Fruit fly (Drosophila melanogaster) whole organism, embryonic: ENCODE data around the gene CG13117.

ENCODE experiments used
- Abd-B ChIP-seq: fragments of 200-800 bp; sonication (Bioruptor generic); optimal IDR thresholded peaks from 2 replicates; lab custom pipeline; 2018; ENCODE audit warnings: missing biosample characterization, mild to moderate bottlenecking, missing genetic modification characterization, moderate library complexity
- Aef1 ChIP-seq: fragments of 200-800 bp; sonication (Bioruptor generic); IDR thresholded peaks from 3 replicates; pipeline ENCODE4 v1.3.6; 2022; ENCODE audit warnings: missing biosample characterization, missing genetic modification characterization
- CG12104 ChIP-seq: fragments of 200-800 bp; sonication (Bioruptor generic); optimal IDR thresholded peaks from 3 replicates; lab custom pipeline; 2016; ENCODE audit warnings: missing biosample characterization, missing genetic modification characterization
- CG12236 ChIP-seq: fragments of 200-800 bp; sonication (Bioruptor generic); optimal IDR thresholded peaks from 2 replicates; lab custom pipeline; 2016; ENCODE audit warnings: missing biosample characterization, missing genetic modification characterization
- CG12769 ChIP-seq: fragments of 200-800 bp; sonication (Bioruptor generic); optimal IDR thresholded peaks from 2 replicates; lab custom pipeline; 2019; ENCODE audit warnings: missing biosample characterization, mild to moderate bottlenecking, missing genetic modification characterization, moderate library complexity
- CG13624 ChIP-seq: fragments of 200-800 bp; sonication (Bioruptor generic); optimal IDR thresholded peaks from 2 replicates; lab custom pipeline; 2016; ENCODE audit warnings: missing biosample characterization, missing genetic modification characterization
- CG1602 ChIP-seq: fragments of 200-800 bp; sonication (Bioruptor generic); optimal IDR thresholded peaks from 3 replicates; lab custom pipeline; 2016; ENCODE audit warnings: missing biosample characterization, missing genetic modification characterization
- CG1647 ChIP-seq: fragments of 200-800 bp; sonication (Bioruptor generic); optimal IDR thresholded peaks from 3 replicates; lab custom pipeline; 2016; ENCODE audit warnings: missing biosample characterization, missing genetic modification characterization
- CG17829 ChIP-seq: fragments of 200-800 bp; optimal IDR thresholded peaks from 2 replicates; lab custom pipeline; 2019; ENCODE audit warnings: missing biosample characterization, mild to moderate bottlenecking, missing genetic modification characterization, moderate library complexity
- CG18011 ChIP-seq: fragments of 200-800 bp; sonication (Bioruptor generic); optimal IDR thresholded peaks from 2 replicates; lab custom pipeline; 2017; ENCODE audit warnings: missing biosample characterization, missing genetic modification characterization, mild to moderate bottlenecking, moderate library complexity, missing genotype
- CG2116 ChIP-seq: fragments of 200-800 bp; sonication (Bioruptor generic); optimal IDR thresholded peaks from 3 replicates; lab custom pipeline; 2018; ENCODE audit warnings: missing biosample characterization, mild to moderate bottlenecking, missing genetic modification characterization
- CG3163 ChIP-seq: fragments of 200-800 bp; sonication (Bioruptor generic); optimal IDR thresholded peaks from 3 replicates; lab custom pipeline; 2016; ENCODE audit warnings: missing biosample characterization, missing genetic modification characterization
- CG32772 ChIP-seq: fragments of 200-800 bp; sonication (Bioruptor generic); IDR thresholded peaks from 2 replicates; pipeline ENCODE4 v1.3.6; 2022; ENCODE audit warnings: missing biosample characterization, missing genetic modification characterization
- CG5953 ChIP-seq: fragments of 200-800 bp; sonication (Bioruptor generic); IDR thresholded peaks from 2 replicates; pipeline ENCODE4 v1.3.6; 2022; ENCODE audit warnings: missing biosample characterization, missing genetic modification characterization
- CG8765 ChIP-seq: fragments of 200-800 bp; sonication (Bioruptor generic); IDR thresholded peaks from 2 replicates; pipeline ENCODE4 v1.3.6; 2022; ENCODE audit warnings: missing biosample characterization, missing genetic modification characterization
- CG9215 ChIP-seq: fragments of 200-800 bp; sonication (Bioruptor generic); IDR thresholded peaks from 2 replicates; pipeline ENCODE4 v1.3.6; 2022; ENCODE audit warnings: missing biosample characterization, missing genetic modification characterization
- CG9876 ChIP-seq: fragments of 200-800 bp; sonication (Bioruptor generic); optimal IDR thresholded peaks from 2 replicates; lab custom pipeline; 2016; ENCODE audit warnings: missing biosample characterization, missing genetic modification characterization
- CkIIα-i1 ChIP-seq: fragments of 200-800 bp; sonication (Bioruptor generic); IDR thresholded peaks from 2 replicates; pipeline ENCODE4 v1.3.6; 2022; ENCODE audit warnings: missing biosample characterization, missing genetic modification characterization
- D ChIP-seq, 2 experiments: fragments of 200-800 bp in 1 of 2; fragments of >200 bp in 1 of 2; sonication (Bioruptor generic) in 1 of 2; optimal IDR thresholded peaks; 2 replicates in 1 of 2; 3 replicates in 1 of 2; lab custom pipeline; 2017; ENCODE audit warnings: mild to moderate bottlenecking in 1 of 2, missing biosample characterization in 1 of 2, missing genetic modification characterization in 1 of 2, missing genetic modification reagents in 1 of 2
- D19A ChIP-seq: fragments of 200-800 bp; optimal IDR thresholded peaks from 3 replicates; lab custom pipeline; 2019; ENCODE audit warnings: missing biosample characterization, mild to moderate bottlenecking, missing genetic modification characterization, moderate library complexity
- D19B ChIP-seq: fragments of 200-800 bp; sonication (Bioruptor generic); optimal IDR thresholded peaks from 2 replicates; lab custom pipeline; 2017; ENCODE audit warnings: missing biosample characterization, mild to moderate bottlenecking, missing genetic modification characterization
- Dbx ChIP-seq: fragments of 200-800 bp; sonication (Bioruptor generic); IDR thresholded peaks from 3 replicates; pipeline ENCODE4 v1.3.6; 2022; ENCODE audit warnings: missing biosample characterization, missing genetic modification characterization
- Deaf1 ChIP-seq: fragments of 200-800 bp; optimal IDR thresholded peaks from 3 replicates; lab custom pipeline; 2019; ENCODE audit warnings: missing biosample characterization, mild to moderate bottlenecking, missing genetic modification characterization, moderate library complexity
- ERR ChIP-seq: fragments of 200-800 bp; sonication (Bioruptor generic); optimal IDR thresholded peaks from 2 replicates; lab custom pipeline; 2016; ENCODE audit warnings: missing biosample characterization, missing genetic modification characterization
- Fer1 ChIP-seq: fragments of 200-800 bp; sonication (Bioruptor generic); optimal IDR thresholded peaks from 2 replicates; lab custom pipeline; 2017; ENCODE audit warnings: missing biosample characterization, mild to moderate bottlenecking, missing genetic modification characterization
- Lpt ChIP-seq: fragments of >200 bp; optimal IDR thresholded peaks from 2 replicates; lab custom pipeline; 2018; ENCODE audit warnings: missing biosample characterization, missing genetic modification characterization
- Myb ChIP-seq: fragments of 200-800 bp; sonication (Bioruptor generic); optimal IDR thresholded peaks from 2 replicates; lab custom pipeline; 2016; ENCODE audit warnings: missing biosample characterization, missing genetic modification characterization
- NC2α ChIP-seq: fragments of 200-800 bp; sonication (Bioruptor generic); optimal IDR thresholded peaks from 2 replicates; lab custom pipeline; 2016; ENCODE audit warnings: missing biosample characterization, missing genetic modification characterization
- NFAT ChIP-seq: fragments of 200-800 bp; sonication (Bioruptor generic); IDR thresholded peaks from 2 replicates; pipeline ENCODE4 v1.3.6; 2022; ENCODE audit warnings: missing biosample characterization, missing genetic modification characterization
- PHDP ChIP-seq: fragments of 200-800 bp; sonication (Bioruptor generic); optimal IDR thresholded peaks from 3 replicates; lab custom pipeline; 2018; ENCODE audit warnings: missing biosample characterization, mild to moderate bottlenecking, missing genetic modification characterization, moderate library complexity
- Rfx ChIP-seq: fragments of 200-800 bp; sonication (Bioruptor generic); IDR thresholded peaks from 2 replicates; pipeline ENCODE4 v1.3.6; 2022; ENCODE audit warnings: missing biosample characterization, missing genetic modification characterization
- Ssrp ChIP-seq: fragments of 200-800 bp; sonication (Bioruptor generic); optimal IDR thresholded peaks from 2 replicates; lab custom pipeline; 2018; ENCODE audit warnings: missing biosample characterization, mild to moderate bottlenecking, missing genetic modification characterization, moderate library complexity
- Trl ChIP-seq, 3 experiments: fragments of >200 bp in 2 of 3; fragments of 200-800 bp in 1 of 3; sonication (Bioruptor generic) in 1 of 3; optimal IDR thresholded peaks; 2 replicates in 1 of 3; 3 replicates in 2 of 3; lab custom pipeline; 2016 to 2017; ENCODE audit warnings: missing biosample characterization in 1 of 3, missing genetic modification characterization in 1 of 3
- YL-1 ChIP-seq: fragments of 200-800 bp; sonication (Bioruptor generic); optimal IDR thresholded peaks from 3 replicates; lab custom pipeline; 2017; ENCODE audit warnings: missing biosample characterization, mild to moderate bottlenecking, missing genetic modification characterization
- ara ChIP-seq: fragments of 200-800 bp; sonication (Bioruptor generic); IDR thresholded peaks from 2 replicates; pipeline ENCODE4 v1.3.6; 2022; ENCODE audit warnings: missing biosample characterization, missing genetic modification characterization
- bcd ChIP-seq: fragments of 200-800 bp; sonication (Bioruptor generic); optimal IDR thresholded peaks from 2 replicates; lab custom pipeline; 2017; ENCODE audit warnings: missing biosample characterization, mild to moderate bottlenecking, missing genetic modification characterization
- caup ChIP-seq: fragments of 200-800 bp; sonication (Bioruptor generic); optimal IDR thresholded peaks from 3 replicates; lab custom pipeline; 2017; ENCODE audit warnings: missing biosample characterization, mild to moderate bottlenecking, missing genetic modification characterization, moderate library complexity; ENCODE audit not compliant: severe bottlenecking
- en ChIP-seq: fragments of 200-800 bp; sonication (Bioruptor generic); optimal IDR thresholded peaks from 2 replicates; lab custom pipeline; 2016; ENCODE audit warnings: missing biosample characterization, missing genetic modification characterization
- eyg ChIP-seq: fragments of 200-800 bp; sonication (Bioruptor generic); optimal IDR thresholded peaks from 3 replicates; lab custom pipeline; 2016; ENCODE audit warnings: missing biosample characterization, missing genetic modification characterization
- fd102C ChIP-seq: fragments of 200-800 bp; sonication (Bioruptor generic); optimal IDR thresholded peaks from 2 replicates; lab custom pipeline; 2018; ENCODE audit warnings: missing biosample characterization, mild to moderate bottlenecking, missing genetic modification characterization, moderate library complexity
- gcm ChIP-seq: fragments of 200-800 bp; sonication (Bioruptor generic); optimal IDR thresholded peaks from 2 replicates; lab custom pipeline; 2019; ENCODE audit warnings: missing biosample characterization, mild to moderate bottlenecking, missing genetic modification characterization, moderate library complexity
- gem ChIP-seq: fragments of 200-800 bp; sonication (Bioruptor generic); optimal IDR thresholded peaks from 2 replicates; lab custom pipeline; 2019; ENCODE audit warnings: missing biosample characterization, mild to moderate bottlenecking, missing genetic modification characterization, moderate library complexity
- nerfin-1 ChIP-seq: fragments of 200-800 bp; sonication (Bioruptor generic); optimal IDR thresholded peaks from 3 replicates; lab custom pipeline; 2019; ENCODE audit warnings: missing biosample characterization, mild to moderate bottlenecking, missing genetic modification characterization, moderate library complexity
- ranshi ChIP-seq: fragments of 200-800 bp; sonication (Bioruptor generic); IDR thresholded peaks from 2 replicates; pipeline ENCODE4 v1.3.6; 2022; ENCODE audit warnings: missing biosample characterization, missing genetic modification characterization
- scrt ChIP-seq: fragments of 200-800 bp; sonication (Bioruptor generic); optimal IDR thresholded peaks from 2 replicates; lab custom pipeline; 2018; ENCODE audit warnings: missing biosample characterization, mild to moderate bottlenecking, missing genetic modification characterization, moderate library complexity
- sisA ChIP-seq: fragments of 200-800 bp; sonication (Bioruptor generic); IDR thresholded peaks from 2 replicates; pipeline ENCODE4 v1.3.6; 2022; ENCODE audit warnings: missing biosample characterization, missing genetic modification characterization
- stwl ChIP-seq: fragments of 200-800 bp; sonication (Bioruptor generic); optimal IDR thresholded peaks from 3 replicates; lab custom pipeline; 2018; ENCODE audit warnings: missing biosample characterization, mild to moderate bottlenecking, missing genetic modification characterization, moderate library complexity
- sug ChIP-seq: fragments of 200-800 bp; optimal IDR thresholded peaks from 2 replicates; lab custom pipeline; 2019; ENCODE audit warnings: missing biosample characterization, mild to moderate bottlenecking, missing genetic modification characterization, moderate library complexity
- tap ChIP-seq: fragments of 200-800 bp; optimal IDR thresholded peaks from 3 replicates; lab custom pipeline; 2019; ENCODE audit warnings: missing biosample characterization, mild to moderate bottlenecking, missing genetic modification characterization, moderate library complexity
- tin ChIP-seq: fragments of 200-800 bp; sonication (Bioruptor generic); optimal IDR thresholded peaks from 3 replicates; lab custom pipeline; 2016; ENCODE audit warnings: missing biosample characterization, missing genetic modification characterization

Gene CG13117

DNA sequence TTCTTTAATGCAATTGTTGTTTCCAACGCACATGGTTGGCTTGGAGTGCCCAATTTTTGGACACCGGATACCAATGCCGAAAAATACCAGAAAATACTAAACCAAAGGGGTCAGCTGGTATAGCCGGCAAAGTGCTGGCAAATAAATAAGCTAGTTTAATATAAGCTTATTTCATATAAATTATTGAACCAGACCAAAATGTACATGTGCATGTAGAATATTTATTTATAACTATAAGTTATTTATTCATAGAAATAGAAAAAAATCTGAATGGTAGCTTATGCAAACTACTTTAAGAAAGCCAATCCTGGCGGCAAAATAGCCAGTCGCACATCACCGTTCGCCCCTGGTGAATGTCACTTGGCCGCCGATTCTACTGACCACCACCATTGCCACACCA lies 36.0 kb upstream of the CG13117 start, which contains the start of gene pelo (continued):
- peak; percentile 11 for TF ChIP-seq CG12769 (tag; lab: Kevin White, UChicago)
- TF ChIP-seq sisA (GFP tag; lab: Robert Waterston, UW), result peak; percentile 52; the same call in 1 of the 2 replicates
- no peak for TF ChIP-seq CG1647
- TF ChIP-seq Deaf1 (tag; lab: Kevin White, UChicago), result peak; percentile 45
- 0 out of 2 replicates have a peak, but pooled peaks have one; percentile 15 for TF ChIP-seq CG5953 (GFP tag; lab: Robert Waterston, UW)
- TF ChIP-seq D (optimal IDR thresholded peaks at IDR 0.05; lab: Kevin White, UChicago), result no peak
- TF ChIP-seq D (GFP tag; optimal IDR thresholded peaks at IDR 0.05; lab: Kevin White, UChicago), result peak; percentile 23
- TF ChIP-seq Rfx (GFP tag; lab: Robert Waterston, UW), result peak; percentile 72
- peak; percentile 15 for TF ChIP-seq fd102C (GFP tag; lab: Kevin White, UChicago)
- peak; percentile 59; the same call in 1 of the 3 replicates for TF ChIP-seq Dbx (GFP tag; lab: Robert Waterston, UW)
- peak; percentile 61 for TF ChIP-seq nerfin-1 (tag; lab: Kevin White, UChicago)
- TF ChIP-seq NFAT (GFP tag; lab: Robert Waterston, UW), result no peak
- no peak for TF ChIP-seq CkIIα-i1
- no peak for TF ChIP-seq Trl (optimal IDR thresholded peaks at IDR 0.05; lab: Kevin White, UChicago)
- TF ChIP-seq Trl (GFP tag; optimal IDR thresholded peaks at IDR 0.05; lab: Kevin White, UChicago), result no peak
- TF ChIP-seq CG13624 (GFP tag; lab: Kevin White, UChicago), result peak; percentile 2
- TF ChIP-seq D19A (tag; lab: Kevin White, UChicago), result peak; percentile 44
- TF ChIP-seq tap (tag; lab: Kevin White, UChicago), result peak; percentile 24
- TF ChIP-seq sug (tag; lab: Kevin White, UChicago), result peak; percentile 74
- peak; percentile 40 for TF ChIP-seq stwl (tag; lab: Kevin White, UChicago)
- TF ChIP-seq CG12104 (GFP tag; lab: Kevin White, UChicago), result peak; percentile 10
- peak; percentile 71 for TF ChIP-seq CG17829 (tag; lab: Kevin White, UChicago)
- peak; percentile 22 for TF ChIP-seq CG18011
- no peak for TF ChIP-seq CG3163
- TF ChIP-seq D19B (GFP tag; lab: Kevin White, UChicago), result peak; percentile 40
- TF ChIP-seq gcm (GFP tag; lab: Kevin White, UChicago), result peak; percentile 66
- TF ChIP-seq Abd-B (GFP tag; lab: Kevin White, UChicago), result peak; percentile 22
- no peak for TF ChIP-seq Lpt (GFP tag; lab: Kevin White, UChicago)
- peak; percentile 67 for TF ChIP-seq YL-1 (GFP tag; lab: Kevin White, UChicago)
- 0 out of 2 replicates have a peak, but pooled peaks have one; percentile 36 for TF ChIP-seq ranshi (GFP tag; lab: Robert Waterston, UW)
- TF ChIP-seq caup, result peak; percentile 69
- TF ChIP-seq ERR, result no peak
- no peak; the same call in 1 of the 2 replicates for TF ChIP-seq CG9215
- TF ChIP-seq Myb (GFP tag; lab: Kevin White, UChicago), result no peak
- TF ChIP-seq CG12236 (GFP tag; lab: Kevin White, UChicago), result no peak
- TF ChIP-seq CG1602 (GFP tag; lab: Kevin White, UChicago), result peak; percentile 54
- peak; percentile 44; the same call in 1 of the 2 replicates for TF ChIP-seq ara (GFP tag; lab: Robert Waterston, UW)
- TF ChIP-seq bcd, result peak; percentile 75
- TF ChIP-seq en (GFP tag; lab: Kevin White, UChicago), result no peak
- TF ChIP-seq Ssrp (tag; lab: Kevin White, UChicago), result peak; percentile 63
- peak; percentile 43; the same call in 2 of the 3 replicates for TF ChIP-seq Aef1 (GFP tag; lab: Robert Waterston, UW)
- TF ChIP-seq CG2116 (GFP tag; lab: Kevin White, UChicago), result peak; percentile 61
- TF ChIP-seq gem (tag; lab: Kevin White, UChicago), result peak; percentile 83
- TF ChIP-seq CG32772 (GFP tag; lab: Robert Waterston, UW), result peak; percentile 49; the same call in 1 of the 2 replicates
- TF ChIP-seq tin (GFP tag; lab: Kevin White, UChicago), result peak; percentile 35
- no peak for TF ChIP-seq eyg (GFP tag; lab: Kevin White, UChicago)
- peak; percentile 68 for TF ChIP-seq PHDP
- TF ChIP-seq CG9876 (GFP tag; lab: Kevin White, UChicago), result no peak
- no peak for TF ChIP-seq NC2α (GFP tag; lab: Kevin White, UChicago)
- TF ChIP-seq CG8765 (GFP tag; lab: Robert Waterston, UW), result peak; percentile 45; the same call in 1 of the 2 replicates
- peak; percentile 66 for TF ChIP-seq scrt
- TF ChIP-seq Fer1, result peak; percentile 75
